Fruit fly (Drosophila melanogaster) whole organism, embryonic: Measurements from ENCODE around the gene Gen.
A peak's percentile ranks its signal among the peaks of the same experiment; 100 is the strongest.

Experiments
- Blimp-1 ChIP-seq: fragments of 200-800 bp; sonication (Bioruptor generic); optimal IDR thresholded peaks from 3 replicates; lab custom pipeline; 2018; ENCODE audit warnings: missing biosample characterization, missing genetic modification characterization, mild to moderate bottlenecking, moderate library complexity, missing genetic modification reagents
- BtbVII ChIP-seq: fragments of 200-800 bp; sonication (Bioruptor generic); optimal IDR thresholded peaks from 3 replicates; lab custom pipeline; 2017; ENCODE audit warnings: missing biosample characterization, mild to moderate bottlenecking, missing genetic modification characterization
- CG10267 ChIP-seq: fragments of 200-800 bp; sonication (Bioruptor generic); optimal IDR thresholded peaks from 2 replicates; lab custom pipeline; 2018; ENCODE audit warnings: missing biosample characterization, mild to moderate bottlenecking, missing genetic modification characterization, moderate library complexity
- CG10366 ChIP-seq: fragments of 200-800 bp; sonication (Bioruptor generic); IDR thresholded peaks from 2 replicates; pipeline ENCODE4 v1.3.6; 2022; ENCODE audit warnings: missing biosample characterization, missing genetic modification characterization
- CG10462 ChIP-seq: fragments of 200-800 bp; sonication (Bioruptor generic); optimal IDR thresholded peaks from 2 replicates; lab custom pipeline; 2016; ENCODE audit warnings: missing biosample characterization, missing genetic modification characterization
- CG11093 ChIP-seq: fragments of 200-800 bp; sonication (Bioruptor generic); IDR thresholded peaks from 3 replicates; pipeline ENCODE4 v1.3.6; 2022; ENCODE audit warnings: missing biosample characterization, missing genetic modification characterization
- CG11398 ChIP-seq: fragments of 200-800 bp; sonication (Bioruptor generic); optimal IDR thresholded peaks from 2 replicates; lab custom pipeline; 2016; ENCODE audit warnings: missing biosample characterization, missing genetic modification characterization
- CG11504 ChIP-seq: fragments of 200-800 bp; sonication (Bioruptor generic); optimal IDR thresholded peaks from 3 replicates; lab custom pipeline; 2019; ENCODE audit warnings: missing biosample characterization, mild to moderate bottlenecking, missing genetic modification characterization, moderate library complexity
- CG11723 ChIP-seq: fragments of 200-800 bp; sonication (Bioruptor generic); optimal IDR thresholded peaks from 2 replicates; lab custom pipeline; 2017; ENCODE audit warnings: missing biosample characterization, mild to moderate bottlenecking, missing genetic modification characterization
- CG14050 ChIP-seq: fragments of 200-800 bp; sonication (Bioruptor generic); IDR thresholded peaks from 3 replicates; pipeline ENCODE4 v1.3.6; 2022; ENCODE audit warnings: missing biosample characterization, missing genetic modification characterization
- CG15479 ChIP-seq: fragments of 200-800 bp; sonication (Bioruptor generic); optimal IDR thresholded peaks from 3 replicates; lab custom pipeline; 2019; ENCODE audit warnings: missing biosample characterization, mild to moderate bottlenecking, missing genetic modification characterization, moderate library complexity
- CG17612 ChIP-seq: fragments of 200-800 bp; sonication (Bioruptor generic); IDR thresholded peaks from 2 replicates; pipeline ENCODE4 v1.3.6; 2022; ENCODE audit warnings: missing biosample characterization, missing genetic modification characterization
- CG17912 ChIP-seq: fragments of 200-800 bp; sonication (Bioruptor generic); optimal IDR thresholded peaks from 2 replicates; lab custom pipeline; 2018; ENCODE audit warnings: missing biosample characterization, mild to moderate bottlenecking, missing genetic modification characterization
- CG1792 ChIP-seq: fragments of 200-800 bp; sonication (Bioruptor generic); optimal IDR thresholded peaks from 2 replicates; lab custom pipeline; 2016; ENCODE audit warnings: missing biosample characterization, missing genetic modification characterization
- CG1832 ChIP-seq: fragments of 200-800 bp; sonication (Bioruptor generic); optimal IDR thresholded peaks from 2 replicates; lab custom pipeline; 2017; ENCODE audit warnings: missing biosample characterization, mild to moderate bottlenecking, missing genetic modification characterization, inconsistent platforms
- CG30020 ChIP-seq: fragments of 200-800 bp; optimal IDR thresholded peaks from 2 replicates; lab custom pipeline; 2019; ENCODE audit warnings: missing biosample characterization, mild to moderate bottlenecking, missing genetic modification characterization, moderate library complexity
- CG32532 ChIP-seq: fragments of 200-800 bp; sonication (Bioruptor generic); IDR thresholded peaks from 2 replicates; pipeline ENCODE4 v1.3.6; 2022; ENCODE audit warnings: missing biosample characterization, missing genetic modification characterization
- CG33557 ChIP-seq: fragments of 200-800 bp; sonication (Bioruptor generic); optimal IDR thresholded peaks from 2 replicates; lab custom pipeline; 2019; ENCODE audit warnings: missing biosample characterization, mild to moderate bottlenecking, missing genetic modification characterization, moderate library complexity
- CG34224 ChIP-seq: fragments of 200-800 bp; sonication (Bioruptor generic); IDR thresholded peaks from 3 replicates; pipeline ENCODE4 v1.3.6; 2022; ENCODE audit warnings: missing biosample characterization, missing genetic modification characterization; ENCODE audit not compliant: partially characterized antibody
- CG6813 ChIP-seq: fragments of 200-800 bp; sonication (Bioruptor generic); optimal IDR thresholded peaks from 2 replicates; lab custom pipeline; 2017; ENCODE audit warnings: missing biosample characterization, missing genetic modification characterization, mild to moderate bottlenecking, moderate library complexity, missing genetic modification reagents
- CG7963 ChIP-seq: fragments of 200-800 bp; sonication (Bioruptor generic); IDR thresholded peaks from 3 replicates; pipeline ENCODE4 v1.3.6; 2022; ENCODE audit warnings: missing biosample characterization, missing genetic modification characterization; ENCODE audit not compliant: partially characterized antibody
- CG7987 ChIP-seq: fragments of 200-800 bp; sonication (Bioruptor generic); optimal IDR thresholded peaks from 2 replicates; lab custom pipeline; 2018; ENCODE audit warnings: missing biosample characterization, mild to moderate bottlenecking, missing genetic modification characterization, moderate library complexity
- CG9609 ChIP-seq: fragments of 200-800 bp; sonication (Bioruptor generic); optimal IDR thresholded peaks from 3 replicates; lab custom pipeline; 2016; ENCODE audit warnings: missing biosample characterization, missing genetic modification characterization
- CHES-1-like ChIP-seq: fragments of 200-800 bp; sonication (Bioruptor generic); optimal IDR thresholded peaks from 2 replicates; lab custom pipeline; 2016; ENCODE audit warnings: missing biosample characterization, missing genetic modification characterization
- Fer2 ChIP-seq: fragments of 200-800 bp; sonication (Bioruptor generic); optimal IDR thresholded peaks from 2 replicates; lab custom pipeline; 2018; ENCODE audit warnings: missing biosample characterization, mild to moderate bottlenecking, missing genetic modification characterization, moderate library complexity
- HmgD ChIP-seq: fragments of 200-800 bp; sonication (Bioruptor generic); optimal IDR thresholded peaks from 3 replicates; lab custom pipeline; 2016; ENCODE audit warnings: missing biosample characterization, missing genetic modification characterization
- NC2α ChIP-seq: fragments of 200-800 bp; sonication (Bioruptor generic); optimal IDR thresholded peaks from 2 replicates; lab custom pipeline; 2016; ENCODE audit warnings: missing biosample characterization, missing genetic modification characterization
- Nf-YB ChIP-seq: fragments of 200-800 bp; sonication (Bioruptor generic); optimal IDR thresholded peaks from 3 replicates; lab custom pipeline; 2019; ENCODE audit warnings: missing biosample characterization, mild to moderate bottlenecking, missing genetic modification characterization, moderate library complexity
- PHDP ChIP-seq: fragments of 200-800 bp; sonication (Bioruptor generic); optimal IDR thresholded peaks from 3 replicates; lab custom pipeline; 2018; ENCODE audit warnings: missing biosample characterization, mild to moderate bottlenecking, missing genetic modification characterization, moderate library complexity
- Ravus ChIP-seq: fragments of 200-800 bp; sonication (Bioruptor generic); IDR thresholded peaks from 2 replicates; pipeline ENCODE4 v1.3.6; 2022; ENCODE audit warnings: missing biosample characterization, missing genetic modification characterization
- caup ChIP-seq: fragments of 200-800 bp; sonication (Bioruptor generic); optimal IDR thresholded peaks from 3 replicates; lab custom pipeline; 2017; ENCODE audit warnings: missing biosample characterization, mild to moderate bottlenecking, missing genetic modification characterization, moderate library complexity; ENCODE audit not compliant: severe bottlenecking
- dan ChIP-seq: fragments of 200-800 bp; sonication (Bioruptor generic); IDR thresholded peaks from 2 replicates; pipeline ENCODE4 v1.3.6; 2022; ENCODE audit warnings: missing biosample characterization, missing genetic modification characterization
- lab ChIP-seq: fragments of 200-800 bp; sonication (Bioruptor generic); optimal IDR thresholded peaks from 3 replicates; lab custom pipeline; 2017; ENCODE audit warnings: missing biosample characterization, missing genetic modification characterization, mild to moderate bottlenecking, moderate library complexity, missing genetic modification reagents
- mam ChIP-seq: fragments of 200-800 bp; sonication (Bioruptor generic); optimal IDR thresholded peaks from 3 replicates; lab custom pipeline; 2016; ENCODE audit warnings: missing biosample characterization, missing genetic modification characterization
- mirr ChIP-seq: fragments of 200-800 bp; sonication (Bioruptor generic); optimal IDR thresholded peaks from 3 replicates; lab custom pipeline; 2018; ENCODE audit warnings: missing biosample characterization, mild to moderate bottlenecking, missing genetic modification characterization
- nau ChIP-seq: fragments of 200-800 bp; sonication (Bioruptor generic); optimal IDR thresholded peaks from 3 replicates; lab custom pipeline; 2017; ENCODE audit warnings: missing biosample characterization, mild to moderate bottlenecking, missing genetic modification characterization, missing genetic modification reagents
- nerfin-1 ChIP-seq: fragments of 200-800 bp; sonication (Bioruptor generic); optimal IDR thresholded peaks from 3 replicates; lab custom pipeline; 2019; ENCODE audit warnings: missing biosample characterization, mild to moderate bottlenecking, missing genetic modification characterization, moderate library complexity
- nom ChIP-seq: fragments of 200-800 bp; sonication (Bioruptor generic); optimal IDR thresholded peaks from 2 replicates; lab custom pipeline; 2017; ENCODE audit warnings: missing biosample characterization, missing genetic modification characterization, mild to moderate bottlenecking, moderate library complexity, missing genetic modification reagents
- odd ChIP-seq: fragments of 200-800 bp; sonication (Bioruptor generic); optimal IDR thresholded peaks from 2 replicates; lab custom pipeline; 2017; ENCODE audit warnings: missing biosample characterization, mild to moderate bottlenecking, missing genetic modification characterization
- pros ChIP-seq: fragments of 200-800 bp; sonication (Bioruptor generic); optimal IDR thresholded peaks from 3 replicates; lab custom pipeline; 2019; ENCODE audit warnings: missing biosample characterization, mild to moderate bottlenecking, missing genetic modification characterization, moderate library complexity
- psq ChIP-seq: fragments of 200-800 bp; sonication (Bioruptor generic); optimal IDR thresholded peaks from 2 replicates; lab custom pipeline; 2017; ENCODE audit warnings: missing biosample characterization, missing genetic modification characterization
- pum ChIP-seq: fragments of 200-800 bp; sonication (Bioruptor generic); optimal IDR thresholded peaks from 2 replicates; lab custom pipeline; 2016; ENCODE audit warnings: missing biosample characterization, missing genetic modification characterization
- run ChIP-seq: fragments of 200-800 bp; sonication (Bioruptor generic); optimal IDR thresholded peaks from 3 replicates; lab custom pipeline; 2018; ENCODE audit warnings: missing biosample characterization, mild to moderate bottlenecking, missing genetic modification characterization
- seq ChIP-seq: fragments of 200-800 bp; sonication (Bioruptor generic); IDR thresholded peaks from 2 replicates; pipeline ENCODE4 v1.3.6; 2022; ENCODE audit warnings: missing biosample characterization, missing genetic modification characterization
- slou ChIP-seq: fragments of 200-800 bp; sonication (Bioruptor generic); optimal IDR thresholded peaks from 3 replicates; lab custom pipeline; 2016; ENCODE audit warnings: missing biosample characterization, missing genetic modification characterization
- tin ChIP-seq: fragments of 200-800 bp; sonication (Bioruptor generic); optimal IDR thresholded peaks from 3 replicates; lab custom pipeline; 2016; ENCODE audit warnings: missing biosample characterization, missing genetic modification characterization
- twi ChIP-seq: fragments of 200-800 bp; optimal IDR thresholded peaks from 2 replicates; lab custom pipeline; 2019; ENCODE audit warnings: missing biosample characterization, mild to moderate bottlenecking, missing genetic modification characterization, moderate library complexity
- tx ChIP-seq: fragments of 200-800 bp; sonication (Bioruptor generic); optimal IDR thresholded peaks from 2 replicates; lab custom pipeline; 2016; ENCODE audit warnings: missing biosample characterization, missing genetic modification characterization

The Gen gene

DNA sequence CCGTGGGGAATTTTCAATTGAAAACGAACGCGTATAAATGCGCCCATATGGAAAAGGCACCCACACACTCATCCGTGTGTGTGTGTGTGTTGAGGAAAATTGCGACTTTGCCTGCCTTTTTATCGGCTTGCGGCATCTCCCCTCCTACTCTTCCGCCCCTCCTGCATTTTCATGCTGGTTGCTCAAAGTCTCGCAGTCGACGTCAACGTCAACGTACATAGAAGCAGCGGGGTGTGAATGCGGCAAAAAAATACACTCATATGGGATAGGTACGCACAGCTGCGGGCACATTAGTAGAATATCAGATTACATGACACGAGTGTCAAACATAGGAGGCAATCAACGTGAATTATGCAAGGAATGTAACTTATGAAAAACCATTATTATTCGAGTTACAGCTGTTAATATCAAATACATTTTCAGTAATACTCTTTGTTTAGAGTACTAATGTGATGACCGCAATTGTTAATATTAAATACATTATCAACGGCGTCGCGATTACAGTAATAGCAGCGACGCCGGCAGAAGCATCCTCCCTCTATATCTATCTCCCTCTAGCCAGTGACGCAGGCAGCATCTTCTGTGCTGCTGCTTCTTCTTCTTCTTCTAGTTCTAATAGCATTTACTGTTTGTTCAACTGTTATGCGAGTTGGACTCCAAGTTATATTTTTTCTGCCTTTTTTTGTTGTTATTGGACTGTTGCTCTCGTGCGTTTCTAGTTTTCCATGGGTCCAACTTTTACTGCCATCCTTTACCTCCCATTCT lies 34.8 kb upstream of the Gen start (continued):
- TF ChIP-seq tin (GFP tag; lab: Kevin White, UChicago) (peak; percentile 92), CG11504 (peak; percentile 91), dan (no peak; the same call in 1 of the 2 replicates), HmgD (GFP tag; lab: Kevin White, UChicago) (no peak), caup (GFP tag; lab: Kevin White, UChicago) (peak; percentile 86), psq (peak; percentile 60), pum (GFP tag; lab: Kevin White, UChicago) (peak; percentile 86), mirr (GFP tag; lab: Kevin White, UChicago) (no peak), CG10366 (GFP tag; lab: Robert Waterston, UW) (peak; percentile 86), twi (tag; lab: Kevin White, UChicago) (peak; percentile 79), CG32532 (peak; percentile 87), CG17612 (GFP tag; lab: Robert Waterston, UW) (peak; percentile 57; the same call in 1 of the 2 replicates), tx (GFP tag; lab: Kevin White, UChicago) (peak; percentile 77), slou (peak; percentile 71), CG9609 (peak; percentile 82), CHES-1-like (GFP tag; lab: Kevin White, UChicago) (peak; percentile 78), CG10462 (GFP tag; lab: Kevin White, UChicago) (peak; percentile 77), Ravus (GFP tag; lab: Robert Waterston, UW) (peak; percentile 39), CG7963 (GFP tag; lab: Robert Waterston, UW) (no peak), pros (GFP tag; lab: Kevin White, UChicago) (peak; percentile 82), CG11723 (GFP tag; lab: Kevin White, UChicago) (peak; percentile 69), CG7987 (GFP tag; lab: Kevin White, UChicago) (peak; percentile 63), mam (GFP tag; lab: Kevin White, UChicago) (peak; percentile 87), CG11398 (GFP tag; lab: Kevin White, UChicago) (peak; percentile 83), PHDP (peak; percentile 93), CG34224 (GFP tag; lab: Robert Waterston, UW) (no peak), lab (peak; percentile 94), CG33557 (GFP tag; lab: Kevin White, UChicago) (peak; percentile 53), CG1832 (GFP tag; lab: Kevin White, UChicago) (peak; percentile 28), Fer2 (tag; lab: Kevin White, UChicago) (peak; percentile 66), seq (GFP tag; lab: Robert Waterston, UW) (peak; percentile 77), run (tag; lab: Kevin White, UChicago) (peak; percentile 85), nau (GFP tag; lab: Kevin White, UChicago) (peak; percentile 86), CG6813 (GFP tag; lab: Kevin White, UChicago) (peak; percentile 92), CG11093 (GFP tag; lab: Robert Waterston, UW) (peak; percentile 83), BtbVII (GFP tag; lab: Kevin White, UChicago) (peak; percentile 83), nerfin-1 (peak; percentile 84), odd (GFP tag; lab: Kevin White, UChicago) (peak; percentile 79), CG15479 (GFP tag; lab: Kevin White, UChicago) (peak; percentile 87), CG17912 (GFP tag; lab: Kevin White, UChicago) (no peak), Blimp-1 (peak; percentile 85), Nf-YB (GFP tag; lab: Kevin White, UChicago) (peak; percentile 79), CG30020 (tag; lab: Kevin White, UChicago) (peak; percentile 23), CG10267 (tag; lab: Kevin White, UChicago) (peak; percentile 83), NC2α (peak; percentile 59), CG1792 (GFP tag; lab: Kevin White, UChicago) (peak; percentile 77), CG14050 (GFP tag; lab: Robert Waterston, UW) (peak; percentile 87), nom (GFP tag; lab: Kevin White, UChicago) (peak; percentile 39)
